Worm (Caenorhabditis elegans) whole organism, early embryonic: ENCODE data around the gene trxr-1.

ENCODE experiments used
- B0310.2 ChIP-seq: sonication (generic microtip); optimal IDR thresholded peaks from 2 replicates; lab custom pipeline; 2016; ENCODE audit warnings: mild to moderate bottlenecking, missing genetic modification characterization, missing compliant biosample characterization
- F13C5.2 ChIP-seq: sonication (generic microtip); optimal IDR thresholded peaks from 2 replicates; lab custom pipeline; 2017; ENCODE audit warnings: mild to moderate bottlenecking, missing genetic modification characterization, inconsistent platforms, missing compliant biosample characterization
- ama-1 ChIP-seq: fragments of 150-350 bp; optimal IDR thresholded peaks from 2 replicates; lab custom pipeline; 2014
- ceh-36 ChIP-seq: sonication (generic microtip); optimal IDR thresholded peaks from 2 replicates; lab custom pipeline; 2016; ENCODE audit warnings: missing genetic modification characterization, inconsistent platforms, missing compliant biosample characterization
- flt-1 ChIP-seq: fragments of 200-800 bp; sonication (Bioruptor generic); IDR thresholded peaks from 2 replicates; pipeline ENCODE4 v1.3.6; 2022; ENCODE audit warnings: missing genetic modification characterization, missing compliant biosample characterization
- hmg-4 ChIP-seq: fragments of 200-800 bp; sonication (Bioruptor generic); optimal IDR thresholded peaks from 2 replicates; lab custom pipeline; 2018; ENCODE audit warnings: mild to moderate bottlenecking, missing genetic modification characterization, missing compliant biosample characterization
- hnd-1 ChIP-seq: sonication (generic microtip); optimal IDR thresholded peaks from 2 replicates; lab custom pipeline; 2016; ENCODE audit warnings: missing genetic modification characterization, missing compliant biosample characterization
- sea-1 ChIP-seq: fragments of 200-800 bp; sonication (Bioruptor generic); conservative IDR thresholded peaks from 2 replicates; pipeline ENCODE4 v1.3.6; 2022; ENCODE audit warnings: missing genetic modification characterization, missing compliant biosample characterization
- tbx-11 ChIP-seq: fragments of 200-800 bp; sonication (Bioruptor generic); IDR thresholded peaks from 2 replicates; pipeline ENCODE4 v1.3.6; 2022; ENCODE audit warnings: missing genetic modification characterization, missing compliant biosample characterization
- tra-4 ChIP-seq: sonication (generic microtip); optimal IDR thresholded peaks from 2 replicates; lab custom pipeline; 2017; ENCODE audit warnings: missing genetic modification characterization, missing compliant biosample characterization

DNA sequence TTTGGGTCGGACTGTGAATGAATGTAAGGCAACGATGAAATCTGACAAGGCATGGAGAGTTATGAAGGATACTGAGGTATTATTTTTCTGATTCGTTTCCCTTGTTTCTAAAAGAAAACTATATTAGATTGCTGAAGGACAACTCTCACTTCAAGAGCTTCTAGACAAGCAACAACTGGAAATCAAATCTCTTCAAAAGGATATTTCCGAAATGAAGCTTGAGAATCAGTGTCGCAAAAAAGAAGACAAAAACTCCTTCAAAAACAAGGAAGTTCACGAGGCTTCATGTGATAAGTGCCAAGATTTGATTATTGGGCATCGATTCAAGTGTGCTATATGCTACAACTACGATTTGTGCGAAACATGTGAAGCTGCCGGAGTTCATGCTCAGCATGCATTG, 6.9 kb downstream of the trxr-1 start:
- no peak for TF ChIP-seq flt-1 (GFP tag; lab: Robert Waterston, UW)
- TF ChIP-seq ama-1: no peak
- TF ChIP-seq B0310.2 (tag; lab: Kevin White, UChicago): no peak
- TF ChIP-seq tbx-11: no peak
- TF ChIP-seq tra-4 (tag; lab: Kevin White, UChicago): no peak
- TF ChIP-seq sea-1: no peak
- no peak for TF ChIP-seq hnd-1 (tag; lab: Kevin White, UChicago)
- TF ChIP-seq hmg-4 (GFP tag; lab: Kevin White, UChicago): no peak
- TF ChIP-seq ceh-36: no peak
- TF ChIP-seq F13C5.2: no peak
